Worm (Caenorhabditis elegans) whole organism, late embryonic: Measurements from ENCODE around the gene epg-7.

Source experiments
- C08G9.2 ChIP-seq: sonication (generic microtip); optimal IDR thresholded peaks from 2 replicates; lab custom pipeline; 2016; ENCODE audit warnings: mild to moderate bottlenecking, missing genetic modification characterization, moderate library complexity, missing compliant biosample characterization
- C38D4.7 ChIP-seq: fragments of 200-800 bp; sonication (Bioruptor generic); optimal IDR thresholded peaks from 2 replicates; lab custom pipeline; 2018; ENCODE audit warnings: mild to moderate bottlenecking, missing genetic modification characterization, moderate library complexity, missing compliant biosample characterization
- K09A11.1 ChIP-seq: sonication (generic microtip); optimal IDR thresholded peaks from 2 replicates; lab custom pipeline; 2017; ENCODE audit warnings: antibody characterized with exemption, mild to moderate bottlenecking, missing genetic modification characterization, missing compliant biosample characterization; ENCODE audit not compliant: insufficient read depth
- Y22D7AL.16 ChIP-seq: sonication (generic microtip); optimal IDR thresholded peaks from 2 replicates; lab custom pipeline; 2016; ENCODE audit warnings: missing genetic modification characterization, missing compliant biosample characterization
- ahr-1 ChIP-seq: sonication (generic microtip); optimal IDR thresholded peaks from 2 replicates; lab custom pipeline; 2016; ENCODE audit warnings: missing genetic modification characterization, missing compliant biosample characterization
- ceh-14 ChIP-seq: sonication (generic microtip); optimal IDR thresholded peaks from 2 replicates; lab custom pipeline; 2016; ENCODE audit warnings: missing genotype, missing genetic modification characterization, missing compliant biosample characterization
- ceh-2 ChIP-seq: sonication (generic microtip); optimal IDR thresholded peaks from 2 replicates; lab custom pipeline; 2016; ENCODE audit warnings: missing genotype, missing genetic modification characterization, missing compliant biosample characterization
- ceh-24 ChIP-seq: sonication (generic microtip); optimal IDR thresholded peaks from 2 replicates; lab custom pipeline; 2016; ENCODE audit warnings: mild to moderate bottlenecking, missing genetic modification characterization, missing compliant biosample characterization
- ceh-31 ChIP-seq: sonication (generic microtip); optimal IDR thresholded peaks from 2 replicates; lab custom pipeline; 2016; ENCODE audit warnings: missing genetic modification characterization, missing compliant biosample characterization
- ceh-34 ChIP-seq: sonication (generic microtip); optimal IDR thresholded peaks from 2 replicates; lab custom pipeline; 2016; ENCODE audit warnings: mild to moderate bottlenecking, missing genetic modification characterization, missing compliant biosample characterization
- ceh-6 ChIP-seq: fragments of 200-800 bp; sonication (Bioruptor generic); optimal IDR thresholded peaks from 2 replicates; lab custom pipeline; 2018; ENCODE audit warnings: mild to moderate bottlenecking, missing genetic modification characterization, missing compliant biosample characterization
- dmd-4 ChIP-seq: sonication (generic microtip); optimal IDR thresholded peaks from 2 replicates; lab custom pipeline; 2016; ENCODE audit warnings: borderline replicate concordance, missing genetic modification characterization, missing compliant biosample characterization
- dve-1 ChIP-seq: sonication (generic microtip); optimal IDR thresholded peaks from 2 replicates; lab custom pipeline; 2017; ENCODE audit warnings: antibody characterized with exemption, mild to moderate bottlenecking, missing genetic modification characterization, missing compliant biosample characterization
- elt-2 ChIP-seq: sonication (generic microtip); optimal IDR thresholded peaks from 2 replicates; lab custom pipeline; 2016; ENCODE audit warnings: missing genetic modification reagents, missing genetic modification characterization, missing compliant biosample characterization
- elt-4 ChIP-seq: sonication (generic microtip); optimal IDR thresholded peaks from 2 replicates; lab custom pipeline; 2016; ENCODE audit warnings: missing genetic modification characterization, missing compliant biosample characterization
- ets-4 ChIP-seq: sonication (generic microtip); optimal IDR thresholded peaks from 2 replicates; lab custom pipeline; 2016; ENCODE audit warnings: missing genetic modification characterization, missing compliant biosample characterization
- eyg-1 ChIP-seq: sonication (generic microtip); optimal IDR thresholded peaks from 2 replicates; lab custom pipeline; 2016; ENCODE audit warnings: missing genotype, missing genetic modification characterization, missing compliant biosample characterization
- gmeb-2 ChIP-seq: sonication (generic microtip); optimal IDR thresholded peaks from 2 replicates; lab custom pipeline; 2016; ENCODE audit warnings: missing genetic modification characterization, inconsistent platforms, missing compliant biosample characterization
- hlh-6 ChIP-seq: sonication (generic microtip); optimal IDR thresholded peaks from 2 replicates; lab custom pipeline; 2016; ENCODE audit warnings: missing genotype, missing genetic modification characterization, missing compliant biosample characterization
- hlh-8 ChIP-seq: sonication (generic microtip); optimal IDR thresholded peaks from 2 replicates; lab custom pipeline; 2016; ENCODE audit warnings: missing genotype, missing genetic modification characterization, missing compliant biosample characterization
- lin-11 ChIP-seq: fragments of 200-800 bp; sonication (Bioruptor generic); optimal IDR thresholded peaks from 2 replicates; lab custom pipeline; 2018; ENCODE audit warnings: mild to moderate bottlenecking, missing genetic modification characterization, missing compliant biosample characterization
- madf-2 ChIP-seq: sonication (generic microtip); optimal IDR thresholded peaks from 2 replicates; lab custom pipeline; 2017; ENCODE audit warnings: missing genetic modification characterization, missing compliant biosample characterization
- mec-3 ChIP-seq: sonication (generic microtip); optimal IDR thresholded peaks from 2 replicates; lab custom pipeline; 2016; ENCODE audit warnings: borderline replicate concordance, missing genetic modification characterization, missing compliant biosample characterization
- nfya-1 ChIP-seq: sonication (generic microtip); optimal IDR thresholded peaks from 2 replicates; lab custom pipeline; 2017; ENCODE audit warnings: missing genetic modification characterization, mild to moderate bottlenecking, missing compliant biosample characterization, antibody characterized with exemption, moderate library complexity
- nhr-232 ChIP-seq: sonication (generic microtip); optimal IDR thresholded peaks from 2 replicates; lab custom pipeline; 2016; ENCODE audit warnings: missing genetic modification characterization, missing compliant biosample characterization
- odd-2 ChIP-seq: sonication (generic microtip); optimal IDR thresholded peaks from 2 replicates; lab custom pipeline; 2017; ENCODE audit warnings: antibody characterized with exemption, mild to moderate bottlenecking, missing genetic modification characterization, missing compliant biosample characterization
- pat-9 ChIP-seq: fragments of 200-800 bp; sonication (Bioruptor generic); optimal IDR thresholded peaks from 2 replicates; lab custom pipeline; 2018; ENCODE audit warnings: mild to moderate bottlenecking, missing genetic modification characterization, moderate library complexity, missing compliant biosample characterization
- pha-2 ChIP-seq: sonication (generic microtip); optimal IDR thresholded peaks from 2 replicates; lab custom pipeline; 2017; ENCODE audit warnings: mild to moderate bottlenecking, missing genetic modification characterization, missing compliant biosample characterization
- pha-4 ChIP-seq: fragments of 150-350 bp; optimal IDR thresholded peaks from 2 replicates; lab custom pipeline; 2018; ENCODE audit warnings: missing biosample characterization, missing genetic modification reagents, missing genetic modification characterization
- pqm-1 ChIP-seq: sonication (generic microtip); optimal IDR thresholded peaks from 2 replicates; lab custom pipeline; 2016; ENCODE audit warnings: missing genetic modification characterization, missing compliant biosample characterization
- pros-1 ChIP-seq: fragments of 150-350 bp; optimal IDR thresholded peaks from 2 replicates; lab custom pipeline; 2014; ENCODE audit warnings: missing biosample characterization, missing genetic modification reagents, missing genetic modification characterization
- ref-2 ChIP-seq: sonication (generic microtip); optimal IDR thresholded peaks from 2 replicates; lab custom pipeline; 2016; ENCODE audit warnings: missing genetic modification characterization, missing compliant biosample characterization
- rnt-1 ChIP-seq: sonication (generic microtip); optimal IDR thresholded peaks from 2 replicates; lab custom pipeline; 2016; ENCODE audit warnings: missing genetic modification characterization, missing compliant biosample characterization
- sox-2 ChIP-seq: fragments of 200-800 bp; sonication (Bioruptor generic); IDR thresholded peaks from 2 replicates; pipeline ENCODE4 v1.3.6; 2022; ENCODE audit warnings: missing genetic modification reagents, missing genetic modification characterization, missing compliant biosample characterization
- sox-4 ChIP-seq: sonication (generic microtip); optimal IDR thresholded peaks from 2 replicates; lab custom pipeline; 2017; ENCODE audit warnings: mild to moderate bottlenecking, missing genetic modification characterization, inconsistent platforms, missing compliant biosample characterization
- unc-86 ChIP-seq: sonication (generic microtip); optimal IDR thresholded peaks from 2 replicates; lab custom pipeline; 2016; ENCODE audit warnings: missing genetic modification characterization, missing compliant biosample characterization

The epg-7 gene

DNA sequence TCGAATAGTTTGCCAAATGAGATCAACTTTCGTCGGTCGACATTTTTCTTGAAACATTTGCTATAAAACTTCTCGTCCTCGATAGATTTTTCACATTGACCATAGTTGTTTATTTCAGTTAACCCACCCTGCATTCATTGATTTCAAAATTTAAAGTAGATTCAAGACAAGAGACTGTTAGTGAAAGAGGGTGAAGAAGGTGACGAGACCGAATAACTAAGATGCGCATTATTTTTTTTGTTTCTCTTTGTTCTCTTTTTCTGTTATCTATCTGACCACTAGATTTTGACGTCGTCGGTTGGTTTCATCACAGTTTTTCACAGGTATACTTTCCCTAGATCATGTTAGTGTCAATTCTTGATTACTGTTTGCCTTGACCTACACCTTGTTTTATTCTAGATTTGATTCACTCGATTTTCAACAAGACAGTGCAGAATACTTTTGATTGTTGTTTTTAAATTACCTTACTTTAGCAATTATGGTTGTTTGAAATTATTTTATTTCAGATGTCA lies 3.8 kb upstream of the epg-7 start, which contains the start of gene ttr-30:
Gene ttr-30 (plus strand): TSS at position 265 of the 512 bp plus-strand sequence.
- TF ChIP-seq ceh-31 (tag; lab: Kevin White, UChicago) (no peak), K09A11.1 (tag; lab: Kevin White, UChicago) (no peak), ceh-2 (tag; lab: Kevin White, UChicago) (no peak), lin-11 (tag; lab: Kevin White, UChicago) (no peak), unc-86 (tag; lab: Kevin White, UChicago) (no peak), ceh-14 (tag; lab: Kevin White, UChicago) (no peak), dmd-4 (tag; lab: Kevin White, UChicago) (no peak), ceh-24 (tag; lab: Kevin White, UChicago) (no peak), pat-9 (no peak), hlh-8 (tag; lab: Kevin White, UChicago) (no peak), ahr-1 (tag; lab: Kevin White, UChicago) (no peak), pqm-1 (tag; lab: Kevin White, UChicago) (no peak), dve-1 (no peak), elt-4 (tag; lab: Kevin White, UChicago) (no peak), C38D4.7 (no peak), mec-3 (no peak), eyg-1 (no peak), ets-4 (tag; lab: Kevin White, UChicago) (no peak), hlh-6 (tag; lab: Kevin White, UChicago) (no peak), nhr-232 (no peak)

DNA sequence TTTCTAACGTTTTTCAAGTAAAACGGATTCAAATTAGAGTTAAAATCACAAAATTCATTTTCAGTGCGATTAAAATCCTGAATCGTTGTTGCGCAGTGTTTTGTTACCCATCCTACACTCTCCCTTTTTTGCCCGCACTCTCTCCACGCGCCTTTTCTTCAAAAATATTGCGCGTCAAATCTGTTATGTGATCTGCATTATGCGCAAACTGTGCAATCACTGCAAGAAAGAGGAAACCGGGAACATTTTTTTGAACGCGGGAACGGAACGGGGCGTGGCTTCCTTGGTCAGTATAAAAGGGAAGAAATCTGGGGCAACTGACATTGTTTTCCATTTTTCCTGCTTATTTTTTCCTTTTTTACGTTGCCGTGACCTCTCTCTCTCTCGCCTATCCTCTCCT lies 5.9 kb downstream of the epg-7 start:
- TF ChIP-seq sox-4 (tag; lab: Kevin White, UChicago) (no peak), ref-2 (tag; lab: Kevin White, UChicago) (no peak), pha-2 (tag; lab: Kevin White, UChicago) (no peak), madf-2 (no peak), eyg-1 (no peak), mec-3 (no peak), ceh-14 (tag; lab: Kevin White, UChicago) (no peak), pros-1 (tag; lab: Kevin White, UChicago) (no peak), ceh-6 (GFP tag; lab: Kevin White, UChicago) (no peak), ceh-34 (tag; lab: Kevin White, UChicago) (no peak), hlh-8 (tag; lab: Kevin White, UChicago) (no peak), sox-2 (GFP tag; lab: Robert Waterston, UW) (no peak), pha-4 (tag; lab: Kevin White, UChicago) (no peak), dmd-4 (tag; lab: Kevin White, UChicago) (no peak), odd-2 (tag; lab: Kevin White, UChicago) (no peak), gmeb-2 (tag; lab: Kevin White, UChicago) (no peak), nhr-232 (no peak), Y22D7AL.16 (tag; lab: Kevin White, UChicago) (no peak), rnt-1 (tag; lab: Kevin White, UChicago) (no peak)

DNA sequence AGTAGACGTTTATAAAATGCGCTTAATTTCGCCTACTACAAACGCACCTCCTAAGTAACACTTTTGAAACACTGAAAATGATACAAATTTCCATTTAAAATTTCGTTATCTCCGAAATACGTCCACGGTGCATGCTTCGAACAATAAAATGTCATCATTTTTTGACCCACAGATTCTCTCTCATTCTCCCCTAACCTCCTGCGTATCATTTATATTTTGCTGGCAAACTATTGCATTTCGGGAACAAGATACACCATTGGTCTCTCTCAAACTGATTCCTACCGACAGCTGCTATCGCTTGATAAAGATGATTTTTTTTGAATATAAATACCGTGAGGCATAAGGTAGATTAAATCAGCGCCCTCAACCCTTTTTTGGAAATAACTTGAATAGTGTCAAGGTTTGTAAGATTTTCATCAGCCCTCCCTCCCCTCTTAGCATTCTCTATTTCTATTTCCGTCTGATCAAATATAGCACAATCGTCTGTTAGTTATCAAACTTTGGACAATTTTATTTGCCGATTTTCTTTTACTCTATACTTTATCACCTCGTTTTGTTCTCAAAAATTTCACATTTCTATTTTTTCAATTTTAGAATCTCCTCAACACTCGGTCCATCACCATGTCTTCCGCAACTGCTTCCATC lies 6.5 kb downstream of the epg-7 start, which contains the start of gene C07D8.6:
Gene C07D8.6 (plus strand): TSS at position 595 of the 645 bp plus-strand sequence.
- TF ChIP-seq C08G9.2 (tag; lab: Kevin White, UChicago) (no peak), sox-4 (tag; lab: Kevin White, UChicago) (no peak), dve-1 (peak; percentile 4), madf-2 (no peak), elt-2 (tag; lab: Kevin White, UChicago) (peak; percentile 64), pros-1 (tag; lab: Kevin White, UChicago) (no peak), nfya-1 (peak; percentile 21)
